ENCODE assay signal across 4 fruit fly cellular contexts in the genomic region with DNA sequence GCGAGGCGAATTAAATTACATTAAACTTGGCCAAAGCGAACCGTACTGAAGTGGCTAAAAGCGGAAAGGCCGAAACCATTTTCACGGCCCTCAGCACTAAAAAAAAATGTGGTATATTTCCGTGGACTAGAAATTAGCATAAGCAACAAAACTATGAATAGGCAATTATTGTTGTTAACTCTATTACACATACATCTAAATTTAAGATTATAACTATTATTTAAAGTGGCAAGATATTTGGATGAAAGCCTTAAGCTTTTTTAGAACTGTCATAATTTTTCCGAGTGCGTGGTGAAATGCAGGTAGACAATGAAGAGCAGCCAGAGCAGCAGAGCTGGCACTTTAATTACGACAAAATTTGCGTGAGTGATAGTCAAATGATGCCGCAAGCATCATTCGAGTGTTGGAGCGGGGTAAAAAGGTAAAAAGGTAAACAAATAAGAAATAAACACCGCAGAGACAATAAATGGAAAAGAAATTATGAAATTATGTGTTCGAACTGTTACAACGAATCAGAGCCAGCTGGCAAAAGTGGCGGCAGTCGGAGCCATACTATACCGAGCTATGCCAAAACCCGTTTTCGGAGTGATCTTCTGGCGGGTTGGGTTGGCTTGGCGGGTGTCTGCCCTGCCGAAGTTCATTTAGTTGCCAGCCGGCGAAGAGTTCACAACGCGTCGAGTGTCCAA.
TF ChIP-seq lines count a peak whose summit lies in the region.

A gene (plus strand): TSS at position 636 of the 686 bp plus-strand sequence.

- TF ChIP-seq CTCF in whole organism, embryonic (GFP tag; optimal IDR thresholded peaks at IDR 0.05; lab: Kevin White, UChicago): no peak

TF ChIP-seq in whole organism, embryonic, 481 proteins besides CTCF, POLR2A, EP300 and RAD21 (continues in another document):
- no peak for TF ChIP-seq Antp (GFP tag; optimal IDR thresholded peaks at IDR 0.05; lab: Kevin White, UChicago)
- no peak for TF ChIP-seq Gug (GFP tag; IDR thresholded peaks at IDR 0.05; lab: Robert Waterston, UW)
- TF ChIP-seq unpg (GFP tag; optimal IDR thresholded peaks at IDR 0.05; lab: Kevin White, UChicago): peak; percentile 41
- peak; percentile 1 for TF ChIP-seq CG8388 (GFP tag; optimal IDR thresholded peaks at IDR 0.05; lab: Kevin White, UChicago)
- no peak for TF ChIP-seq CG15479 (GFP tag; optimal IDR thresholded peaks at IDR 0.05; lab: Kevin White, UChicago)
- TF ChIP-seq CG17568 (GFP tag; optimal IDR thresholded peaks at IDR 0.05; lab: Kevin White, UChicago): no peak
- peak; percentile 50 for TF ChIP-seq fd96Cb (tag; optimal IDR thresholded peaks at IDR 0.05; lab: Kevin White, UChicago)
- TF ChIP-seq CG13424 (tag; optimal IDR thresholded peaks at IDR 0.05; lab: Kevin White, UChicago): peak; percentile 34
- peak; percentile 29; the same call in 1 of the 2 replicates for TF ChIP-seq CG14441 (GFP tag; IDR thresholded peaks at IDR 0.05; lab: Robert Waterston, UW)
- TF ChIP-seq CG17385 (GFP tag; optimal IDR thresholded peaks at IDR 0.05; lab: Kevin White, UChicago): no peak
- no peak for TF ChIP-seq Tbp (GFP tag; optimal IDR thresholded peaks at IDR 0.05; lab: Kevin White, UChicago)
- TF ChIP-seq CG10267 (tag; optimal IDR thresholded peaks at IDR 0.05; lab: Kevin White, UChicago): no peak
- TF ChIP-seq CG34224 (GFP tag; IDR thresholded peaks at IDR 0.05; lab: Robert Waterston, UW; ENCODE audit: partially characterized antibody): no peak
- TF ChIP-seq pfk (GFP tag; optimal IDR thresholded peaks at IDR 0.05; lab: Kevin White, UChicago): no peak
- no peak for TF ChIP-seq CG7271 (tag; optimal IDR thresholded peaks at IDR 0.05; lab: Kevin White, UChicago)
- TF ChIP-seq CG11504 (tag; optimal IDR thresholded peaks at IDR 0.05; lab: Kevin White, UChicago): peak; percentile 72
- TF ChIP-seq CG6272 (GFP tag; IDR thresholded peaks at IDR 0.05; lab: Robert Waterston, UW): 0 out of 2 replicates have a peak, but pooled peaks have one; percentile 29
- TF ChIP-seq CG7839 (tag; optimal IDR thresholded peaks at IDR 0.05; lab: Kevin White, UChicago): peak; percentile 27
- TF ChIP-seq CG12071 (GFP tag; optimal IDR thresholded peaks at IDR 0.05; lab: Kevin White, UChicago): no peak
- peak; percentile 66 for TF ChIP-seq gem (tag; optimal IDR thresholded peaks at IDR 0.05; lab: Kevin White, UChicago)

TF ChIP-seq in whole organism, prepupa, 60 proteins besides CTCF, POLR2A, EP300 and RAD21 (continues in another document):
- TF ChIP-seq dac (GFP tag; optimal IDR thresholded peaks at IDR 0.05; lab: Kevin White, UChicago) (no peak), vri (GFP tag; optimal IDR thresholded peaks at IDR 0.05; lab: Kevin White, UChicago) (no peak), CG8632 (GFP tag; optimal IDR thresholded peaks at IDR 0.05; lab: Kevin White, UChicago) (peak; percentile 36), CG15336 (GFP tag; IDR thresholded peaks at IDR 0.05; lab: Robert Waterston, UW) (no peak), CG7368 (GFP tag; optimal IDR thresholded peaks at IDR 0.05; lab: Kevin White, UChicago) (no peak), Ets21C (GFP tag; optimal IDR thresholded peaks at IDR 0.05; lab: Kevin White, UChicago) (no peak), pdm3 (GFP tag; optimal IDR thresholded peaks at IDR 0.05; lab: Kevin White, UChicago) (peak; percentile 35), CG3919 (GFP tag; optimal IDR thresholded peaks at IDR 0.05; lab: Kevin White, UChicago) (peak; percentile 31), Gug (GFP tag; IDR thresholded peaks at IDR 0.05; lab: Robert Waterston, UW) (no peak), Sox15 (GFP tag; optimal IDR thresholded peaks at IDR 0.05; lab: Kevin White, UChicago) (no peak), ss (GFP tag; optimal IDR thresholded peaks at IDR 0.05; lab: Kevin White, UChicago) (no peak), Eip93F (GFP tag; optimal IDR thresholded peaks at IDR 0.05; lab: Kevin White, UChicago) (no peak), CG31627 (GFP tag; optimal IDR thresholded peaks at IDR 0.05; lab: Kevin White, UChicago) (peak; percentile 4), CG11294 (GFP tag; IDR thresholded peaks at IDR 0.05; lab: Robert Waterston, UW) (no peak), CG16779 (tag; optimal IDR thresholded peaks at IDR 0.05; lab: Kevin White, UChicago) (no peak), Ets96B (tag; optimal IDR thresholded peaks at IDR 0.05; lab: Kevin White, UChicago) (no peak), CG3032 (tag; optimal IDR thresholded peaks at IDR 0.05; lab: Kevin White, UChicago) (no peak), Hr38 (GFP tag; optimal IDR thresholded peaks at IDR 0.05; lab: Kevin White, UChicago) (no peak), spab (GFP tag; optimal IDR thresholded peaks at IDR 0.05; lab: Kevin White, UChicago) (no peak), Lpt (GFP tag; optimal IDR thresholded peaks at IDR 0.05; lab: Kevin White, UChicago) (no peak), cyc (GFP tag; optimal IDR thresholded peaks at IDR 0.05; lab: Kevin White, UChicago) (peak; percentile 9), Hr4 (GFP tag; optimal IDR thresholded peaks at IDR 0.05; lab: Kevin White, UChicago) (no peak), Sox14 (GFP tag; optimal IDR thresholded peaks at IDR 0.05; lab: Kevin White, UChicago) (no peak)

TF ChIP-seq in whole organism, pupa, 21 proteins besides CTCF, POLR2A, EP300 and RAD21:
- TF ChIP-seq CG15710 (tag; optimal IDR thresholded peaks at IDR 0.05; lab: Kevin White, UChicago) (no peak), fd96Ca (GFP tag; IDR thresholded peaks at IDR 0.05; lab: Robert Waterston, UW) (no peak), CG32121 (GFP tag; IDR thresholded peaks at IDR 0.05; lab: Robert Waterston, UW) (no peak), CG4496 (GFP tag; IDR thresholded peaks at IDR 0.05; lab: Robert Waterston, UW) (no peak), Pif1A (GFP tag; optimal IDR thresholded peaks at IDR 0.05; lab: Kevin White, UChicago) (peak; percentile 12), Snoo (tag; optimal IDR thresholded peaks at IDR 0.05; lab: Kevin White, UChicago) (no peak), EcR (GFP tag; optimal IDR thresholded peaks at IDR 0.05; lab: Kevin White, UChicago) (no peak), CG34367 (tag; optimal IDR thresholded peaks at IDR 0.05; lab: Kevin White, UChicago) (no peak), CG8159 (tag; optimal IDR thresholded peaks at IDR 0.05; lab: Kevin White, UChicago) (peak; percentile 25), CG8301 (tag; optimal IDR thresholded peaks at IDR 0.05; lab: Kevin White, UChicago) (no peak), CG13204 (GFP tag; optimal IDR thresholded peaks at IDR 0.05; lab: Kevin White, UChicago) (no peak), CG9948 (tag; optimal IDR thresholded peaks at IDR 0.05; lab: Kevin White, UChicago) (no peak), rn (GFP tag; IDR thresholded peaks at IDR 0.05; lab: Robert Waterston, UW) (no peak), CG14655 (GFP tag; optimal IDR thresholded peaks at IDR 0.05; lab: Kevin White, UChicago) (peak; percentile 14)
TF ChIP-seq in whole organism, pupa: peak in this region for 3.

TF ChIP-seq in whole organism, wandering third instar larva, 38 proteins besides CTCF, POLR2A, EP300 and RAD21:
- TF ChIP-seq HLH106 (tag; optimal IDR thresholded peaks at IDR 0.05; lab: Kevin White, UChicago) (no peak), fru (GFP tag; optimal IDR thresholded peaks at IDR 0.05; lab: Kevin White, UChicago) (no peak), psq (GFP tag; optimal IDR thresholded peaks at IDR 0.05; lab: Kevin White, UChicago) (no peak), h (GFP tag; optimal IDR thresholded peaks at IDR 0.05; lab: Kevin White, UChicago) (peak; percentile 1), usp (GFP tag; optimal IDR thresholded peaks at IDR 0.05; lab: Kevin White, UChicago) (no peak), jim (GFP tag; optimal IDR thresholded peaks at IDR 0.05; lab: Kevin White, UChicago) (no peak)
